Worm (Caenorhabditis elegans) whole organism, mixed stage, embryonic: ENCODE measurements around the gene cyy-1.

Experiments used
- M03D4.4 ChIP-seq: sonication (generic microtip); optimal IDR thresholded peaks from 2 replicates; lab custom pipeline; 2017; ENCODE audit warnings: mild to moderate bottlenecking, missing genetic modification characterization, missing compliant biosample characterization
- bed-3 ChIP-seq: fragments of 200-800 bp; sonication (Bioruptor generic); optimal IDR thresholded peaks from 3 replicates; lab custom pipeline; 2018; ENCODE audit warnings: mild to moderate bottlenecking, missing genetic modification characterization, moderate library complexity, missing compliant biosample characterization
- blmp-1 ChIP-seq: fragments of 150-350 bp; optimal IDR thresholded peaks from 2 replicates; lab custom pipeline; 2014; ENCODE audit warnings: missing biosample characterization, missing genetic modification characterization
- ceh-39 ChIP-seq: fragments of 150-350 bp; optimal IDR thresholded peaks from 2 replicates; lab custom pipeline; 2014; ENCODE audit warnings: missing biosample characterization, missing genetic modification characterization
- ceh-43 ChIP-seq: fragments of 200-800 bp; sonication (Bioruptor generic); optimal IDR thresholded peaks from 2 replicates; lab custom pipeline; 2018; ENCODE audit warnings: mild to moderate bottlenecking, missing genetic modification characterization, moderate library complexity, missing compliant biosample characterization
- ces-1 ChIP-seq: fragments of 150-350 bp; optimal IDR thresholded peaks from 2 replicates; lab custom pipeline; 2014; ENCODE audit warnings: missing biosample characterization, missing genetic modification reagents, missing genetic modification characterization
- cnd-1 ChIP-seq: fragments of 200-800 bp; sonication (Bioruptor generic); optimal IDR thresholded peaks from 2 replicates; lab custom pipeline; 2018; ENCODE audit warnings: mild to moderate bottlenecking, missing genetic modification characterization, missing compliant biosample characterization
- drap-1 ChIP-seq: fragments of 200-800 bp; sonication (Bioruptor generic); optimal IDR thresholded peaks from 3 replicates; lab custom pipeline; 2018; ENCODE audit warnings: mild to moderate bottlenecking, missing genetic modification characterization, missing compliant biosample characterization
- elt-1 ChIP-seq: sonication (generic microtip); optimal IDR thresholded peaks from 2 replicates; lab custom pipeline; 2017; ENCODE audit warnings: missing genetic modification characterization, mild to moderate bottlenecking, missing compliant biosample characterization, antibody characterized with exemption, moderate library complexity, borderline replicate concordance; ENCODE audit not compliant: insufficient read depth
- elt-3 ChIP-seq: fragments of 150-350 bp; optimal IDR thresholded peaks from 2 replicates; lab custom pipeline; 2014; ENCODE audit warnings: missing biosample characterization, missing genetic modification characterization
- flh-1 ChIP-seq: fragments of 200-800 bp; sonication (Bioruptor generic); optimal IDR thresholded peaks from 2 replicates; lab custom pipeline; 2018; ENCODE audit warnings: mild to moderate bottlenecking, missing genetic modification characterization, moderate library complexity, missing compliant biosample characterization
- ham-2 ChIP-seq: fragments of 200-800 bp; sonication (Bioruptor generic); optimal IDR thresholded peaks from 2 replicates; lab custom pipeline; 2018; ENCODE audit warnings: mild to moderate bottlenecking, missing genetic modification characterization, missing compliant biosample characterization
- hlh-1 ChIP-seq: fragments of 150-350 bp; optimal IDR thresholded peaks from 2 replicates; lab custom pipeline; 2014; ENCODE audit warnings: missing biosample characterization, missing genetic modification reagents, missing genetic modification characterization
- lin-13 ChIP-seq: fragments of 150-350 bp; optimal IDR thresholded peaks from 2 replicates; lab custom pipeline; 2014; ENCODE audit warnings: missing biosample characterization, missing genetic modification characterization
- lin-32 ChIP-seq: fragments of 200-800 bp; sonication (Bioruptor generic); optimal IDR thresholded peaks from 2 replicates; lab custom pipeline; 2018; ENCODE audit warnings: mild to moderate bottlenecking, missing genetic modification characterization, missing compliant biosample characterization
- lsy-2 ChIP-seq: fragments of 150-350 bp; optimal IDR thresholded peaks from 2 replicates; lab custom pipeline; 2014; ENCODE audit warnings: missing biosample characterization, missing genetic modification characterization
- mab-5 ChIP-seq: fragments of 150-350 bp; optimal IDR thresholded peaks from 2 replicates; lab custom pipeline; 2014; ENCODE audit warnings: missing biosample characterization, missing genetic modification characterization
- mls-2 ChIP-seq: sonication (generic microtip); optimal IDR thresholded peaks from 2 replicates; lab custom pipeline; 2016; ENCODE audit warnings: mild to moderate bottlenecking, missing genetic modification characterization, moderate library complexity, missing compliant biosample characterization
- nhr-12 ChIP-seq: fragments of 150-350 bp; optimal IDR thresholded peaks from 2 replicates; lab custom pipeline; 2014; ENCODE audit warnings: missing biosample characterization, missing genetic modification characterization
- nhr-2 ChIP-seq: fragments of 150-350 bp; optimal IDR thresholded peaks from 2 replicates; lab custom pipeline; 2014; ENCODE audit warnings: missing biosample characterization, missing genetic modification characterization
- nhr-237 ChIP-seq: fragments of 150-350 bp; optimal IDR thresholded peaks from 2 replicates; lab custom pipeline; 2014; ENCODE audit warnings: missing biosample characterization, missing genetic modification characterization
- nhr-28 ChIP-seq: fragments of 150-350 bp; optimal IDR thresholded peaks from 2 replicates; lab custom pipeline; 2014; ENCODE audit warnings: missing biosample characterization, missing genetic modification characterization
- nhr-76 ChIP-seq: sonication (generic microtip); optimal IDR thresholded peaks from 2 replicates; lab custom pipeline; 2017; ENCODE audit warnings: missing biosample characterization, missing genetic modification characterization
- pha-4 ChIP-seq: fragments of 150-350 bp; optimal IDR thresholded peaks from 2 replicates; lab custom pipeline; 2018; ENCODE audit warnings: missing biosample characterization, missing genetic modification reagents, missing genetic modification characterization
- sem-2 ChIP-seq: fragments of 200-800 bp; sonication (Bioruptor generic); optimal IDR thresholded peaks from 2 replicates; lab custom pipeline; 2018; ENCODE audit warnings: mild to moderate bottlenecking, missing genetic modification characterization, missing compliant biosample characterization
- snpc-4 ChIP-seq: fragments of 150-350 bp; optimal IDR thresholded peaks from 2 replicates; lab custom pipeline; 2014; ENCODE audit warnings: missing biosample characterization, missing genetic modification characterization
- sptf-1 ChIP-seq: sonication (generic microtip); optimal IDR thresholded peaks from 2 replicates; lab custom pipeline; 2017; ENCODE audit warnings: mild to moderate bottlenecking, missing genetic modification characterization, moderate library complexity, missing compliant biosample characterization
- tbx-8 ChIP-seq: fragments of 200-800 bp; sonication (Bioruptor generic); optimal IDR thresholded peaks from 2 replicates; lab custom pipeline; 2018; ENCODE audit warnings: mild to moderate bottlenecking, missing genetic modification characterization, moderate library complexity, missing compliant biosample characterization
- unc-120 ChIP-seq: sonication (generic microtip); optimal IDR thresholded peaks from 2 replicates; lab custom pipeline; 2017; ENCODE audit warnings: missing genetic modification characterization, missing compliant biosample characterization; ENCODE audit not compliant: poor library complexity, severe bottlenecking
- unc-39 ChIP-seq: fragments of 150-350 bp; optimal IDR thresholded peaks from 2 replicates; lab custom pipeline; 2014; ENCODE audit warnings: missing biosample characterization, missing genetic modification characterization
- zip-8 ChIP-seq: fragments of 150-350 bp; optimal IDR thresholded peaks from 2 replicates; lab custom pipeline; 2014; ENCODE audit warnings: missing biosample characterization, missing genetic modification characterization
- ztf-11 ChIP-seq: fragments of 150-350 bp; optimal IDR thresholded peaks from 2 replicates; lab custom pipeline; 2014; ENCODE audit warnings: missing biosample characterization, missing genetic modification characterization

The cyy-1 gene

ce11 chrIII:8389539-8389938, 16.1 kb upstream of the cyy-1 start, which contains the start of gene ZK353.4:
Gene ZK353.4, minus strand, starts transcription at chrIII:8389639.
- TF ChIP-seq nhr-237 (tag; lab: Kevin White, UChicago) (no peak), bed-3 (GFP tag; lab: Kevin White, UChicago) (no peak), ham-2 (GFP tag; lab: Kevin White, UChicago) (no peak), unc-120 (no peak), snpc-4 (tag; lab: Kevin White, UChicago) (no peak), tbx-8 (no peak), sptf-1 (tag; lab: Kevin White, UChicago) (no peak), blmp-1 (no peak), mab-5 (tag; lab: Kevin White, UChicago) (no peak)

- TF ChIP-seq lin-13 (tag; lab: Kevin White, UChicago), result no peak
- TF ChIP-seq bed-3 (GFP tag; lab: Kevin White, UChicago), result no peak
- no peak for TF ChIP-seq nhr-237 (tag; lab: Kevin White, UChicago)
- no peak for TF ChIP-seq nhr-76
- no peak for TF ChIP-seq elt-3 (tag; lab: Kevin White, UChicago)
- TF ChIP-seq ces-1 (GFP tag; lab: Kevin White, UChicago), result no peak
- no peak for TF ChIP-seq nhr-12 (tag; lab: Kevin White, UChicago)
- no peak for TF ChIP-seq ceh-39 (tag; lab: Kevin White, UChicago)
- TF ChIP-seq nhr-2, result no peak
- TF ChIP-seq hlh-1 (tag; lab: Kevin White, UChicago), result no peak
- no peak for TF ChIP-seq mab-5 (tag; lab: Kevin White, UChicago)
- no peak for TF ChIP-seq unc-39 (tag; lab: Kevin White, UChicago)
- TF ChIP-seq zip-8, result no peak
- TF ChIP-seq sptf-1 (tag; lab: Kevin White, UChicago), result no peak
- TF ChIP-seq ham-2 (GFP tag; lab: Kevin White, UChicago), result no peak
- TF ChIP-seq flh-1 (GFP tag; lab: Kevin White, UChicago), result no peak
Measured at ce11 chrIII:8392307-8392706, 13.4 kb upstream of the cyy-1 start.

ce11 chrIII:8394374-8395302, 11.0 kb upstream of the cyy-1 start, which contains the start of gene ZK353.10:
Gene ZK353.10, minus strand, starts transcription at chrIII:8394424.
- TF ChIP-seq snpc-4 (tag; lab: Kevin White, UChicago) (no peak), drap-1 (GFP tag; lab: Kevin White, UChicago) (no peak), bed-3 (GFP tag; lab: Kevin White, UChicago) (no peak), mls-2 (tag; lab: Kevin White, UChicago) (no peak)

- TF ChIP-seq M03D4.4 (tag; lab: Kevin White, UChicago) (no peak), sem-2 (GFP tag; lab: Kevin White, UChicago) (no peak), nhr-12 (tag; lab: Kevin White, UChicago) (no peak), lin-32 (GFP tag; lab: Kevin White, UChicago) (no peak), flh-1 (GFP tag; lab: Kevin White, UChicago) (no peak), mab-5 (tag; lab: Kevin White, UChicago) (no peak), unc-120 (no peak), pha-4 (no peak), nhr-237 (tag; lab: Kevin White, UChicago) (no peak), ham-2 (GFP tag; lab: Kevin White, UChicago) (no peak), unc-39 (tag; lab: Kevin White, UChicago) (no peak)
Measured at ce11 chrIII:8395685-8396084, 10.0 kb upstream of the cyy-1 start, which contains the start of gene ZK353.3. Gene ZK353.3, plus strand, starts transcription at chrIII:8395985.

- no peak for TF ChIP-seq flh-1 (GFP tag; lab: Kevin White, UChicago)
- TF ChIP-seq lsy-2 (tag; lab: Kevin White, UChicago), result no peak
- TF ChIP-seq drap-1 (GFP tag; lab: Kevin White, UChicago), result no peak
Measured at ce11 chrIII:8398411-8398810, 7.3 kb upstream of the cyy-1 start, which contains the start of gene ZK353.2. Gene ZK353.2, plus strand, starts transcription at chrIII:8398711.

ce11 chrIII:8400478-8400877, 5.2 kb upstream of the cyy-1 start:
- TF ChIP-seq pha-4 (no peak), lin-13 (tag; lab: Kevin White, UChicago) (no peak), cnd-1 (tag; lab: Kevin White, UChicago) (no peak), ceh-39 (tag; lab: Kevin White, UChicago) (no peak), unc-39 (tag; lab: Kevin White, UChicago) (no peak), nhr-28 (tag; lab: Kevin White, UChicago) (no peak), elt-1 (tag; lab: Kevin White, UChicago) (no peak), blmp-1 (no peak), mab-5 (tag; lab: Kevin White, UChicago) (no peak), sptf-1 (tag; lab: Kevin White, UChicago) (no peak), ztf-11 (tag; lab: Kevin White, UChicago) (no peak), ceh-43 (GFP tag; lab: Kevin White, UChicago) (no peak)
